Worm (Caenorhabditis elegans): Measurements from ENCODE around the gene T09F5.10.
A peak's percentile ranks its signal among the peaks of the same experiment; 100 is the strongest.

The T09F5.10 gene

ce11 chrV:15136772-15137171 lies 43.1 kb upstream of the T09F5.10 start, which contains the start of gene aipl-1 (continued):
- TF ChIP-seq nhr-19 (GFP tag; conservative IDR thresholded peaks at IDR 0.05) (peak; percentile 72; the same call in 1 of the 2 replicates), ceh-8 (GFP tag; optimal IDR thresholded peaks at IDR 0.05) (no peak), dpl-1 (GFP tag; optimal IDR thresholded peaks at IDR 0.05) (peak; percentile 85 to 90 (median 87)), nhr-47 (tag; optimal IDR thresholded peaks at IDR 0.05) (peak; percentile 79), blmp-1 (tag; optimal IDR thresholded peaks at IDR 0.05) (peak; percentile 95), fos-1 (tag; optimal IDR thresholded peaks at IDR 0.05) (peak; percentile 75), lsy-2 (tag; optimal IDR thresholded peaks at IDR 0.05) (peak; percentile 74 to 92), nhr-20 (tag; optimal IDR thresholded peaks at IDR 0.05) (peak; percentile 78), snpc-4 (tag; optimal IDR thresholded peaks at IDR 0.05) (peak; percentile 68), nhr-85 (tag) (peak; percentile 47), jun-1 (tag; optimal IDR thresholded peaks at IDR 0.05) (peak; percentile 41), pax-3 (tag; optimal IDR thresholded peaks at IDR 0.05) (peak; percentile 89), isw-1 (GFP tag; IDR thresholded peaks at IDR 0.05) (peak; percentile 66), unc-30 (tag; optimal IDR thresholded peaks at IDR 0.05) (no peak), aly-2 (tag; optimal IDR thresholded peaks at IDR 0.05) (no peak), hlh-17 (GFP tag; optimal IDR thresholded peaks at IDR 0.05; ENCODE audit: borderline replicate concordance) (no peak), ceh-88 (GFP tag; IDR thresholded peaks at IDR 0.05) (peak; percentile 14; the same call in 1 of the 2 replicates), ceh-82 (tag; optimal IDR thresholded peaks at IDR 0.05) (peak; percentile 79 to 92 (median 87)), mef-2 (tag; optimal IDR thresholded peaks at IDR 0.05) (peak; percentile 43), lin-13 (GFP tag; optimal IDR thresholded peaks at IDR 0.05) (peak; percentile 81), lin-14 (GFP tag; optimal IDR thresholded peaks at IDR 0.05) (peak; percentile 86), nhr-90 (tag; optimal IDR thresholded peaks at IDR 0.05; ENCODE audit: poor library complexity) (peak; percentile 56), elt-2 (tag; optimal IDR thresholded peaks at IDR 0.05) (peak; percentile 21), nhr-11 (tag; optimal IDR thresholded peaks at IDR 0.05) (peak; percentile 24), F16B12.6 (tag; optimal IDR thresholded peaks at IDR 0.05) (peak; percentile 61), xbp-1 (tag; optimal IDR thresholded peaks at IDR 0.05) (peak; percentile 69), dsc-1 (tag; optimal IDR thresholded peaks at IDR 0.05) (peak; percentile 36), ceh-90 (tag; optimal IDR thresholded peaks at IDR 0.05) (no peak), hpl-2 (GFP tag; optimal IDR thresholded peaks at IDR 0.05) (no peak), fkh-4 (tag; optimal IDR thresholded peaks at IDR 0.05; ENCODE audit: borderline replicate concordance) (no peak), lir-3 (tag; optimal IDR thresholded peaks at IDR 0.05; ENCODE audit: poor library complexity) (peak; percentile 83), lin-39 (tag; optimal IDR thresholded peaks at IDR 0.05) (no peak), unc-86 (tag; optimal IDR thresholded peaks at IDR 0.05) (peak; percentile 49), C34B4.2 (tag; optimal IDR thresholded peaks at IDR 0.05) (no peak), nhr-12 (tag; optimal IDR thresholded peaks at IDR 0.05) (no peak), unc-130 (tag; optimal IDR thresholded peaks at IDR 0.05) (peak; percentile 76), nhr-237 (tag; optimal IDR thresholded peaks at IDR 0.05) (peak; percentile 6), efl-3 (GFP tag; optimal IDR thresholded peaks at IDR 0.05) (no peak), C16A3.4 (tag; optimal IDR thresholded peaks at IDR 0.05) (peak; percentile 94), fkh-8 (tag; optimal IDR thresholded peaks at IDR 0.05) (peak; percentile 87), nhr-28 (tag; optimal IDR thresholded peaks at IDR 0.05) (no peak), lin-35 (GFP tag; optimal IDR thresholded peaks at IDR 0.05) (peak; percentile 88 to 95), ztf-11 (tag; optimal IDR thresholded peaks at IDR 0.05) (peak in 1 of 2 experiments; percentile 67)

- TF ChIP-seq rnt-1 (tag; optimal IDR thresholded peaks at IDR 0.05), result no peak
- peak; percentile 48 for TF ChIP-seq elt-2 (tag; optimal IDR thresholded peaks at IDR 0.05)
- TF ChIP-seq lin-35 (GFP tag; optimal IDR thresholded peaks at IDR 0.05), result peak in 1 of 2 experiments; percentile 17
Measured at ce11 chrV:15139811-15140210, 40.0 kb upstream of the T09F5.10 start.
